Worm (Caenorhabditis elegans): ENCODE results near the gene C03H5.7.

DNA sequence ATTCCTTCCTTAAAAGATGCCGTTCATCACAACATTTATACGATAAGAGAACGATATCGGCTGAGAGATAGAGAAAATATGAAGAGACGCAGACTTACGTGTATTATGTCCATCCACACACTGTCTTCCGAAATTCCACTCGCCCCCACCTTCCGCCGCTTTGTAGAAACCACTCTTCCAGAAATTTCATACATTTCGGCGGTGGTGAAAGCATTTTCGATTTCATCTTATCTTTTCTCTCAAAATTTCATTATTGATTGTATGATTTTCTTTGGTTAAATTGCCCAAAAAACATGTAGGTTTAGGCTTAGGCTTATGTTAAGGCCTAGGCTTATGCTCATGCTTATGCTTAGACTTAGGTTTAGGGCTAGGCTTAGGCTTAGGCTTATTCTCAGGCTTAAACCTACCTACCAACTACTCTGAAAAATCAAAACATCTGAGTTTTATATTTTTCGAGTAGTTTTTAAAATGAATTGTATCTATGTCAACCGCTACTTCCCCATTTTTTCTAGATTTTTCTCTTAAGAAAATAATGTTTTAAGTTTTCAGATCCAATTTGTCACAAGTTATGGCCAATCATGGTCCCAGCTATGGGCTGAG, 42.7 kb upstream of the C03H5.7 start, which contains the start of gene cpn-2:
- TF ChIP-seq ZK546.5 (tag; optimal IDR thresholded peaks at IDR 0.05) (no peak), unc-39 (tag; optimal IDR thresholded peaks at IDR 0.05) (no peak)
